Fruit fly (Drosophila melanogaster): ENCODE measurements around the gene CG14434.
A peak's percentile ranks its signal among the peaks of the same experiment; 100 is the strongest.

Gene CG14434

dm6 chrX:6849178-6849956, 17.6 kb downstream of the CG14434 start, which contains the start of the genes Cht11 and CG4558 (continued):
- TF ChIP-seq Dip3 (GFP tag; optimal IDR thresholded peaks at IDR 0.05) (peak; percentile 64), crol (GFP tag; IDR thresholded peaks at IDR 0.05) (no peak), zfh1 (GFP tag; IDR thresholded peaks at IDR 0.05) (peak; percentile 84), Ravus (GFP tag; IDR thresholded peaks at IDR 0.05) (peak; percentile 48), eve (GFP tag; optimal IDR thresholded peaks at IDR 0.05) (no peak), CG7357 (GFP tag; IDR thresholded peaks at IDR 0.05) (peak; percentile 75), CG2116 (GFP tag; optimal IDR thresholded peaks at IDR 0.05) (peak; percentile 86), CG8089 (GFP tag; optimal IDR thresholded peaks at IDR 0.05) (no peak), CG6791 (GFP tag; IDR thresholded peaks at IDR 0.05; ENCODE audit: partially characterized antibody) (no peak), NK7.1 (GFP tag; optimal IDR thresholded peaks at IDR 0.05) (no peak), sens (GFP tag) (peak; percentile 93), Sox100B (GFP tag; optimal IDR thresholded peaks at IDR 0.05) (peak; percentile 76), CG9797 (GFP tag; optimal IDR thresholded peaks at IDR 0.05) (peak; percentile 10), dan (GFP tag; IDR thresholded peaks at IDR 0.05) (no peak), oc (tag; optimal IDR thresholded peaks at IDR 0.05) (peak; percentile 57), nau (GFP tag; optimal IDR thresholded peaks at IDR 0.05) (peak; percentile 58), NFAT (GFP tag; IDR thresholded peaks at IDR 0.05) (peak; percentile 71), stc (GFP tag; IDR thresholded peaks at IDR 0.05) (peak; percentile 79), CG11085 (GFP tag; IDR thresholded peaks at IDR 0.05) (peak; percentile 68), CG6689 (GFP tag; IDR thresholded peaks at IDR 0.05) (peak; percentile 82), Lpt (GFP tag; optimal IDR thresholded peaks at IDR 0.05) (no peak), CG2129 (GFP tag; IDR thresholded peaks at IDR 0.05; ENCODE audit: partially characterized antibody) (no peak), HHEX (GFP tag; optimal IDR thresholded peaks at IDR 0.05) (peak; percentile 72), cato (GFP tag; optimal IDR thresholded peaks at IDR 0.05; ENCODE audit: borderline replicate concordance) (peak; percentile 71), CG18599 (GFP tag; optimal IDR thresholded peaks at IDR 0.05) (peak; percentile 82), CG2120 (GFP tag; optimal IDR thresholded peaks at IDR 0.05) (peak; percentile 90), CG13424 (tag; optimal IDR thresholded peaks at IDR 0.05) (peak; percentile 88), H2.0 (GFP tag; IDR thresholded peaks at IDR 0.05) (peak; percentile 75), NC2β (GFP tag; optimal IDR thresholded peaks at IDR 0.05) (peak; percentile 43), Abd-B (GFP tag; optimal IDR thresholded peaks at IDR 0.05) (peak; percentile 82), CG5953 (GFP tag; IDR thresholded peaks at IDR 0.05) (no peak), CG11247 (GFP tag; IDR thresholded peaks at IDR 0.05) (peak; percentile 76), CG6854 (GFP tag; optimal IDR thresholded peaks at IDR 0.05) (peak; percentile 37), nom (GFP tag; optimal IDR thresholded peaks at IDR 0.05) (peak; percentile 47), CG4854 (GFP tag; optimal IDR thresholded peaks at IDR 0.05) (peak; percentile 62), CG6654 (GFP tag; optimal IDR thresholded peaks at IDR 0.05) (peak; percentile 31), CG31441 (GFP tag; IDR thresholded peaks at IDR 0.05) (peak; percentile 83), CG12219 (GFP tag; optimal IDR thresholded peaks at IDR 0.05) (peak; percentile 50), scrt (GFP tag; optimal IDR thresholded peaks at IDR 0.05) (peak; percentile 58), bbx (GFP tag; IDR thresholded peaks at IDR 0.05; ENCODE audit: partially characterized antibody) (peak; percentile 50; the same call in 1 of the 2 replicates), sna (GFP tag; IDR thresholded peaks at IDR 0.05; ENCODE audit: partially characterized antibody) (0 out of 2 replicates have a peak, but pooled peaks have one; percentile 14), CG7963 (GFP tag; IDR thresholded peaks at IDR 0.05; ENCODE audit: partially characterized antibody) (no peak), CG30403 (GFP tag; optimal IDR thresholded peaks at IDR 0.05) (peak; percentile 88), CG14710 (tag; optimal IDR thresholded peaks at IDR 0.05) (peak; percentile 80), Six4 (GFP tag; optimal IDR thresholded peaks at IDR 0.05) (peak; percentile 67), CG16863 (GFP tag; optimal IDR thresholded peaks at IDR 0.05) (peak; percentile 54), Bgb (GFP tag; IDR thresholded peaks at IDR 0.05; ENCODE audit: partially characterized antibody) (0 out of 2 replicates have a peak, but pooled peaks have one; percentile 20), Adf1 (GFP tag; IDR thresholded peaks at IDR 0.05) (peak; percentile 52), jigr1 (GFP tag; IDR thresholded peaks at IDR 0.05) (0 out of 3 replicates have a peak, but pooled peaks have one; percentile 29)
